Fruit fly (Drosophila melanogaster): ENCODE results near the gene CG8960.

- no peak for TF ChIP-seq Crg-1 (GFP tag; optimal IDR thresholded peaks at IDR 0.05)
- TF ChIP-seq Hr96 (GFP tag; optimal IDR thresholded peaks at IDR 0.05): no peak
- TF ChIP-seq Mnt (GFP tag; optimal IDR thresholded peaks at IDR 0.05): no peak
- TF ChIP-seq toe (GFP tag; optimal IDR thresholded peaks at IDR 0.05): no peak
- no peak for TF ChIP-seq cnc (optimal IDR thresholded peaks at IDR 0.05)
- TF ChIP-seq ovo (GFP tag; optimal IDR thresholded peaks at IDR 0.05): no peak
- no peak for TF ChIP-seq CG5204 (GFP tag; optimal IDR thresholded peaks at IDR 0.05)
Observed at dm6 chr3L:2166776-2167175, 30.0 kb upstream of the CG8960 start.
